Worm (Caenorhabditis elegans) whole organism, L3 larva: ENCODE data around the gene F53C11.1.

Experiments
- R02D3.7 ChIP-seq: fragments of 150-350 bp; optimal IDR thresholded peaks from 2 replicates; lab custom pipeline; 2014; ENCODE audit warnings: missing biosample characterization, missing genetic modification characterization
- ceh-28 ChIP-seq: fragments of 150-350 bp; optimal IDR thresholded peaks from 2 replicates; lab custom pipeline; 2014; ENCODE audit warnings: missing biosample characterization, missing genetic modification reagents, missing genetic modification characterization
- elt-3 ChIP-seq, 3 experiments: fragments of 150-350 bp in 1 of 3; sonication (generic microtip) in 2 of 3; optimal IDR thresholded peaks; 2 replicates in 2 of 3; 4 replicates in 1 of 3; lab custom pipeline; 2014 to 2017; ENCODE audit warnings: missing biosample characterization in 3 of 3, missing genetic modification characterization in 3 of 3
- nhr-23 ChIP-seq: fragments of 150-350 bp; optimal IDR thresholded peaks from 2 replicates; lab custom pipeline; 2014; ENCODE audit warnings: missing biosample characterization, missing genetic modification reagents, missing genetic modification characterization
- nhr-76 ChIP-seq: fragments of 150-350 bp; sonication (generic microtip); optimal IDR thresholded peaks from 5 replicates; lab custom pipeline; 2014; ENCODE audit warnings: missing biosample characterization, missing genetic modification characterization
- unc-62 ChIP-seq: fragments of 150-350 bp; sonication (generic microtip); optimal IDR thresholded peaks from 4 replicates; lab custom pipeline; 2014; ENCODE audit warnings: missing biosample characterization, missing genetic modification reagents, missing genetic modification characterization

ce11 chrV:13812931-13813330 lies 37.3 kb downstream of the F53C11.1 start, which contains the start of gene ceh-24:
- no peak for TF ChIP-seq unc-62 (GFP tag; lab: Kevin White, UChicago)
- TF ChIP-seq nhr-76 (tag; lab: Kevin White, UChicago): no peak
- no peak for TF ChIP-seq nhr-23 (tag; lab: Kevin White, UChicago)
- no peak for TF ChIP-seq R02D3.7
- TF ChIP-seq elt-3 (tag; optimal IDR thresholded peaks at IDR 0.05; lab: Kevin White, UChicago): no peak
- TF ChIP-seq ceh-28 (tag; lab: Kevin White, UChicago): no peak
